Fruit fly (Drosophila melanogaster) whole organism, embryonic: ENCODE results near the gene CG9150.

Experiments
- Ada2b ChIP-seq: fragments of 200-800 bp; sonication (Bioruptor generic); IDR thresholded peaks from 2 replicates; pipeline ENCODE4 v1.3.6; 2022; ENCODE audit warnings: missing biosample characterization, missing genetic modification characterization
- Awh ChIP-seq: fragments of 200-800 bp; sonication (Bioruptor generic); IDR thresholded peaks from 2 replicates; pipeline ENCODE4, ENCODE4 v1.3.6; 2022; ENCODE audit warnings: missing biosample characterization, missing genetic modification characterization
- B-H2 ChIP-seq: fragments of 200-800 bp; sonication (Bioruptor generic); optimal IDR thresholded peaks from 2 replicates; lab custom pipeline; 2018; ENCODE audit warnings: missing biosample characterization, mild to moderate bottlenecking, missing genetic modification characterization
- BEAF-32 ChIP-seq: fragments of 200-800 bp; sonication (Bioruptor generic); optimal IDR thresholded peaks from 3 replicates; lab custom pipeline; 2017; ENCODE audit warnings: missing biosample characterization, missing genetic modification characterization, mild to moderate bottlenecking, moderate library complexity, missing genetic modification reagents
- CG10959 ChIP-seq: fragments of 200-800 bp; sonication (Bioruptor generic); IDR thresholded peaks from 2 replicates; pipeline ENCODE4 v1.3.6; 2022; ENCODE audit warnings: missing biosample characterization, missing genetic modification characterization
- CG11456 ChIP-seq: fragments of 200-800 bp; sonication (Bioruptor generic); IDR thresholded peaks from 3 replicates; pipeline ENCODE4 v1.3.6; 2022; ENCODE audit warnings: missing biosample characterization, missing genetic modification characterization
- CG12299 ChIP-seq: fragments of 200-800 bp; sonication (Bioruptor generic); optimal IDR thresholded peaks from 2 replicates; lab custom pipeline; 2018; ENCODE audit warnings: missing biosample characterization, mild to moderate bottlenecking, missing genetic modification characterization
- CG1529 ChIP-seq: fragments of 200-800 bp; sonication (Bioruptor generic); optimal IDR thresholded peaks from 3 replicates; lab custom pipeline; 2018; ENCODE audit warnings: missing biosample characterization, missing genetic modification characterization
- CG15601 ChIP-seq: fragments of 200-800 bp; sonication (Bioruptor generic); optimal IDR thresholded peaks from 3 replicates; lab custom pipeline; 2019; ENCODE audit warnings: missing biosample characterization, mild to moderate bottlenecking, missing genetic modification characterization, moderate library complexity
- CG17568 ChIP-seq: fragments of 200-800 bp; sonication (Bioruptor generic); optimal IDR thresholded peaks from 2 replicates; lab custom pipeline; 2018; ENCODE audit warnings: missing biosample characterization, mild to moderate bottlenecking, missing genetic modification characterization, moderate library complexity
- CG2202 ChIP-seq: fragments of 200-800 bp; sonication (Bioruptor generic); optimal IDR thresholded peaks from 2 replicates; lab custom pipeline; 2018; ENCODE audit warnings: missing biosample characterization, mild to moderate bottlenecking, missing genetic modification characterization
- CG31365 ChIP-seq: fragments of 200-800 bp; sonication (Bioruptor generic); optimal IDR thresholded peaks from 2 replicates; lab custom pipeline; 2018; ENCODE audit warnings: missing biosample characterization, mild to moderate bottlenecking, missing genetic modification characterization
- CG32532 ChIP-seq: fragments of 200-800 bp; sonication (Bioruptor generic); IDR thresholded peaks from 2 replicates; pipeline ENCODE4 v1.3.6; 2022; ENCODE audit warnings: missing biosample characterization, missing genetic modification characterization
- CG32772 ChIP-seq: fragments of 200-800 bp; sonication (Bioruptor generic); IDR thresholded peaks from 2 replicates; pipeline ENCODE4 v1.3.6; 2022; ENCODE audit warnings: missing biosample characterization, missing genetic modification characterization
- CG4730 ChIP-seq: fragments of 200-800 bp; sonication (Bioruptor generic); IDR thresholded peaks from 2 replicates; pipeline ENCODE4 v1.3.6; 2022; ENCODE audit warnings: missing biosample characterization, missing genetic modification characterization
- CG4854 ChIP-seq: fragments of 200-800 bp; sonication (Bioruptor generic); optimal IDR thresholded peaks from 2 replicates; lab custom pipeline; 2016; ENCODE audit warnings: missing biosample characterization, missing genetic modification characterization, inconsistent platforms
- CG5245 ChIP-seq: fragments of 200-800 bp; sonication (Bioruptor generic); optimal IDR thresholded peaks from 3 replicates; lab custom pipeline; 2016; ENCODE audit warnings: missing biosample characterization, missing genetic modification characterization
- CG6683 ChIP-seq: fragments of 200-800 bp; sonication (Bioruptor generic); optimal IDR thresholded peaks from 2 replicates; lab custom pipeline; 2017; ENCODE audit warnings: missing biosample characterization, mild to moderate bottlenecking, missing genetic modification characterization, missing genetic modification reagents
- Camta ChIP-seq: fragments of 200-800 bp; sonication (Bioruptor generic); optimal IDR thresholded peaks from 2 replicates; lab custom pipeline; 2016; ENCODE audit warnings: missing biosample characterization, missing genetic modification characterization
- CrebB ChIP-seq: fragments of 200-800 bp; sonication (Bioruptor generic); optimal IDR thresholded peaks from 3 replicates; lab custom pipeline; 2018; ENCODE audit warnings: missing biosample characterization, mild to moderate bottlenecking, missing genetic modification characterization
- Dbx ChIP-seq: fragments of 200-800 bp; sonication (Bioruptor generic); IDR thresholded peaks from 3 replicates; pipeline ENCODE4 v1.3.6; 2022; ENCODE audit warnings: missing biosample characterization, missing genetic modification characterization
- Dfd ChIP-seq, 2 experiments: fragments of >200 bp; optimal IDR thresholded peaks; 2 replicates each; lab custom pipeline; 2017; ENCODE audit warnings: missing biosample characterization in 2 of 2, missing genetic modification characterization in 2 of 2
- Dip2 ChIP-seq: fragments of 200-800 bp; sonication (Bioruptor generic); IDR thresholded peaks from 2 replicates; pipeline ENCODE4 v1.3.6; 2022; ENCODE audit warnings: missing biosample characterization, missing genetic modification characterization
- Dll ChIP-seq: fragments of 200-800 bp; sonication (Bioruptor generic); IDR thresholded peaks from 4 replicates; pipeline ENCODE4 v1.3.6; 2022; ENCODE audit warnings: missing biosample characterization, missing genetic modification characterization; ENCODE audit not compliant: partially characterized antibody
- E2f2 ChIP-seq: fragments of 200-800 bp; sonication (Bioruptor generic); IDR thresholded peaks from 2 replicates; pipeline ENCODE4 v1.3.6; 2022; ENCODE audit warnings: missing biosample characterization, missing genetic modification characterization
- Gug ChIP-seq: fragments of 200-800 bp; sonication (Bioruptor generic); IDR thresholded peaks from 4 replicates; pipeline ENCODE4 v1.3.6; 2022; ENCODE audit warnings: missing biosample characterization, missing genetic modification characterization
- HLH54F ChIP-seq: fragments of 200-800 bp; sonication (Bioruptor generic); optimal IDR thresholded peaks from 3 replicates; lab custom pipeline; 2016; ENCODE audit warnings: missing biosample characterization, missing genetic modification characterization
- Hr39 ChIP-seq: fragments of >200 bp; optimal IDR thresholded peaks from 2 replicates; lab custom pipeline; 2017
- Hr78 ChIP-seq, 2 experiments: fragments of 200-800 bp in 1 of 2; fragments of >200 bp in 1 of 2; sonication (Bioruptor generic) in 1 of 2; optimal IDR thresholded peaks; 2 replicates each; lab custom pipeline; 2017 to 2019; ENCODE audit warnings: missing biosample characterization in 2 of 2, missing genetic modification characterization in 2 of 2, mild to moderate bottlenecking in 1 of 2, moderate library complexity in 1 of 2
- Lpt ChIP-seq: fragments of >200 bp; optimal IDR thresholded peaks from 2 replicates; lab custom pipeline; 2018; ENCODE audit warnings: missing biosample characterization, missing genetic modification characterization
- Med ChIP-seq: fragments of 200-800 bp; sonication (Bioruptor generic); peaks from one replicate; lab custom pipeline; 2016; ENCODE audit warnings: missing biosample characterization, missing genetic modification characterization, mild to moderate bottlenecking, inconsistent platforms, moderate library complexity
- Meics ChIP-seq: fragments of 200-800 bp; sonication (Bioruptor generic); optimal IDR thresholded peaks from 2 replicates; lab custom pipeline; 2017; ENCODE audit warnings: missing biosample characterization, mild to moderate bottlenecking, missing genetic modification characterization
- NC2β ChIP-seq: fragments of 200-800 bp; sonication (Bioruptor generic); optimal IDR thresholded peaks from 2 replicates; lab custom pipeline; 2016; ENCODE audit warnings: missing biosample characterization, missing genetic modification characterization
- Oaz ChIP-seq: fragments of 200-800 bp; sonication (Bioruptor generic); IDR thresholded peaks from 2 replicates; pipeline ENCODE4 v1.3.6; 2022; ENCODE audit warnings: missing biosample characterization, missing genetic modification characterization
- Rfx ChIP-seq: fragments of 200-800 bp; sonication (Bioruptor generic); IDR thresholded peaks from 2 replicates; pipeline ENCODE4 v1.3.6; 2022; ENCODE audit warnings: missing biosample characterization, missing genetic modification characterization
- TFAM ChIP-seq: fragments of 200-800 bp; sonication (Bioruptor generic); optimal IDR thresholded peaks from 2 replicates; lab custom pipeline; 2017; ENCODE audit warnings: missing biosample characterization, missing genetic modification characterization, inconsistent platforms
- abd-A ChIP-seq: fragments of 200-800 bp; sonication (Bioruptor generic); optimal IDR thresholded peaks from 3 replicates; lab custom pipeline; 2019; ENCODE audit warnings: missing biosample characterization, mild to moderate bottlenecking, missing genetic modification characterization, moderate library complexity
- ap ChIP-seq: fragments of 200-800 bp; sonication (Bioruptor generic); IDR thresholded peaks from 2 replicates; pipeline ENCODE4 v1.3.6; 2022; ENCODE audit warnings: missing biosample characterization, missing genetic modification characterization
- bab2 ChIP-seq: fragments of 200-800 bp; sonication (Bioruptor generic); optimal IDR thresholded peaks from 2 replicates; lab custom pipeline; 2016; ENCODE audit warnings: missing biosample characterization, missing genetic modification characterization
- bcd ChIP-seq: fragments of 200-800 bp; sonication (Bioruptor generic); optimal IDR thresholded peaks from 2 replicates; lab custom pipeline; 2017; ENCODE audit warnings: missing biosample characterization, mild to moderate bottlenecking, missing genetic modification characterization
- caup ChIP-seq: fragments of 200-800 bp; sonication (Bioruptor generic); optimal IDR thresholded peaks from 3 replicates; lab custom pipeline; 2017; ENCODE audit warnings: missing biosample characterization, mild to moderate bottlenecking, missing genetic modification characterization, moderate library complexity; ENCODE audit not compliant: severe bottlenecking
- chif ChIP-seq, 2 experiments: fragments of 200-800 bp; sonication (Bioruptor generic); optimal IDR thresholded peaks; 3 replicates each; lab custom pipeline; 2016; ENCODE audit warnings: missing biosample characterization in 2 of 2, missing genetic modification characterization in 2 of 2
- croc ChIP-seq: fragments of 200-800 bp; sonication (Bioruptor generic); conservative IDR thresholded peaks from 3 replicates; pipeline ENCODE4 v1.3.6; 2022; ENCODE audit warnings: missing biosample characterization, missing genetic modification characterization
- inv ChIP-seq: fragments of 200-800 bp; sonication (Bioruptor generic); IDR thresholded peaks from 2 replicates; pipeline ENCODE4 v1.3.6; 2022; ENCODE audit warnings: missing biosample characterization, missing genetic modification characterization; ENCODE audit not compliant: partially characterized antibody
- kah ChIP-seq: fragments of 200-800 bp; sonication (Bioruptor generic); optimal IDR thresholded peaks from 2 replicates; lab custom pipeline; 2018; ENCODE audit warnings: missing biosample characterization, mild to moderate bottlenecking, missing genetic modification characterization
- lab ChIP-seq: fragments of 200-800 bp; sonication (Bioruptor generic); optimal IDR thresholded peaks from 3 replicates; lab custom pipeline; 2017; ENCODE audit warnings: missing biosample characterization, missing genetic modification characterization, mild to moderate bottlenecking, moderate library complexity, missing genetic modification reagents
- luna ChIP-seq: fragments of 200-800 bp; sonication (Bioruptor generic); optimal IDR thresholded peaks from 2 replicates; lab custom pipeline; 2016; ENCODE audit warnings: missing biosample characterization, missing genetic modification characterization
- onecut ChIP-seq: fragments of 200-800 bp; sonication (Bioruptor generic); IDR thresholded peaks from 2 replicates; pipeline ENCODE4 v1.3.6; 2022; ENCODE audit warnings: missing biosample characterization, missing genetic modification characterization
- pfk ChIP-seq: fragments of 200-800 bp; sonication (Bioruptor generic); optimal IDR thresholded peaks from 2 replicates; lab custom pipeline; 2018; ENCODE audit warnings: missing biosample characterization, mild to moderate bottlenecking, missing genetic modification characterization, moderate library complexity
- sug ChIP-seq: fragments of 200-800 bp; optimal IDR thresholded peaks from 2 replicates; lab custom pipeline; 2019; ENCODE audit warnings: missing biosample characterization, mild to moderate bottlenecking, missing genetic modification characterization, moderate library complexity
- trh ChIP-seq: fragments of 200-800 bp; sonication (Bioruptor generic); optimal IDR thresholded peaks from 2 replicates; lab custom pipeline; 2016; ENCODE audit warnings: missing biosample characterization, missing genetic modification characterization

Gene CG9150

DNA sequence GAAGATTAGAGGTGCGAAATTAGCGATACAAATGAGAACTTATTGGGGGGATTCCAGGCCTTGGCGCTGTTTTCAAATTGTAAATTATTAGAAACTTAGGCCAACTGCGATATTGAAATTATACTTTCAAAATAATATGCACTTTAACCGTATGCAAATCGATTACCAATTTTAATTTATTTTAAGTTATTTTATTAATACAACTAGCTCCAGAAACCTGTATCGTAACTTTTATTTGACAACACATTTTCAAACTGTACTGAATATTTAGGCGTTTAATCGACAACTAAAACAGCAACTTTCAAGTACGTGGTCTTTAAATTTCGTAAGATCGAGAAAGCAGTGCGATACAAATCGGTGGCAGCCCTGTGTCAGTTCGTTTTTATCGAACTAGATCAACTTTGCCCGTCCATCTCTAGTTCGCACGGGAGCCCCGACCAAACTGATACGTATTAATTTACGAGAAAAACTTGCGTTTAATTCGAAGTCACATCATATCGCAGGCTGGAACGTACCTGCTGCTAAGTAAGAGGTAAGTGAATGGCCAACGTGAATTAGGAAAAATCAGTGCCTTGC lies 2.4 kb upstream of the CG9150 start, which contains the start of the genes CG9154 and Kr-h2 (continued):
- TF ChIP-seq Lpt (GFP tag; lab: Kevin White, UChicago), result no peak
- peak; percentile 73 for TF ChIP-seq BEAF-32 (GFP tag; lab: Kevin White, UChicago)
- no peak for TF ChIP-seq CG2202
- no peak for TF ChIP-seq CG4730 (GFP tag; lab: Robert Waterston, UW)
- no peak for TF ChIP-seq CG32772
- TF ChIP-seq Oaz (GFP tag; lab: Robert Waterston, UW), result no peak
- TF ChIP-seq Hr39 (lab: Kevin White, UChicago), result no peak
- no peak for TF ChIP-seq Dbx (GFP tag; lab: Robert Waterston, UW)
- no peak for TF ChIP-seq kah (GFP tag; lab: Kevin White, UChicago)
- TF ChIP-seq sug, result peak; percentile 64
- peak; percentile 48 for TF ChIP-seq B-H2 (GFP tag; lab: Kevin White, UChicago)
- no peak for TF ChIP-seq luna
- peak; percentile 87 for TF ChIP-seq E2f2 (GFP tag; lab: Robert Waterston, UW)
- no peak for TF ChIP-seq Gug
- TF ChIP-seq caup (GFP tag; lab: Kevin White, UChicago), result no peak
- TF ChIP-seq abd-A (tag; lab: Kevin White, UChicago), result no peak
- TF ChIP-seq CG31365, result peak; percentile 90
- TF ChIP-seq Awh (GFP tag; lab: Robert Waterston, UW), result no peak
- TF ChIP-seq HLH54F, result peak; percentile 15
- peak; percentile 54; the same call in 1 of the 2 replicates for TF ChIP-seq CG32532
- TF ChIP-seq chif (GFP tag; optimal IDR thresholded peaks at IDR 0.05; lab: Kevin White, UChicago), result no peak
- TF ChIP-seq bab2 (GFP tag; lab: Kevin White, UChicago), result no peak
- TF ChIP-seq CG5245, result no peak
- no peak for TF ChIP-seq croc (GFP tag; lab: Robert Waterston, UW)
- no peak for TF ChIP-seq Dip2 (GFP tag; lab: Robert Waterston, UW)
- TF ChIP-seq trh (GFP tag; lab: Kevin White, UChicago), result no peak
- no peak for TF ChIP-seq Hr78 (GFP tag; optimal IDR thresholded peaks at IDR 0.05; lab: Kevin White, UChicago)
- TF ChIP-seq pfk (GFP tag; lab: Kevin White, UChicago), result no peak
- no peak for TF ChIP-seq CG4854 (GFP tag; lab: Kevin White, UChicago)
- peak; percentile 69 for TF ChIP-seq lab (GFP tag; lab: Kevin White, UChicago)
- no peak for TF ChIP-seq NC2β (GFP tag; lab: Kevin White, UChicago)
- no peak for TF ChIP-seq CG11456 (GFP tag; lab: Robert Waterston, UW)
- TF ChIP-seq ap (GFP tag; lab: Robert Waterston, UW), result no peak
- TF ChIP-seq CG15601 (tag; lab: Kevin White, UChicago), result peak; percentile 48
- no peak for TF ChIP-seq CrebB (tag; lab: Kevin White, UChicago)
- peak; percentile 75 for TF ChIP-seq Med
- no peak for TF ChIP-seq CG1529 (GFP tag; lab: Kevin White, UChicago)
- peak; percentile 66; the same call in 2 of the 4 replicates for TF ChIP-seq Dll
- TF ChIP-seq CG6683 (GFP tag; lab: Kevin White, UChicago), result no peak
- no peak for TF ChIP-seq CG17568 (GFP tag; lab: Kevin White, UChicago)
- TF ChIP-seq onecut (GFP tag; lab: Robert Waterston, UW), result 0 out of 2 replicates have a peak, but pooled peaks have one; percentile 4
- TF ChIP-seq Camta (GFP tag; lab: Kevin White, UChicago), result no peak
- no peak for TF ChIP-seq TFAM (GFP tag; lab: Kevin White, UChicago)
- peak; percentile 32 for TF ChIP-seq Meics (GFP tag; lab: Kevin White, UChicago)
- TF ChIP-seq Dfd (GFP tag; optimal IDR thresholded peaks at IDR 0.05; lab: Kevin White, UChicago), result no peak
- TF ChIP-seq Rfx (GFP tag; lab: Robert Waterston, UW), result no peak; the same call in 1 of the 2 replicates
- TF ChIP-seq bcd (GFP tag; lab: Kevin White, UChicago), result no peak
- no peak for TF ChIP-seq Ada2b (GFP tag; lab: Robert Waterston, UW)
- peak; percentile 57; the same call in 1 of the 2 replicates for TF ChIP-seq inv (GFP tag; lab: Robert Waterston, UW)
- TF ChIP-seq CG10959, result no peak
- TF ChIP-seq CG12299 (tag; lab: Kevin White, UChicago), result peak; percentile 29
